Worm (Caenorhabditis elegans) whole organism, L1 larva: Measurements from ENCODE around the gene srh-184.
A peak's percentile ranks its signal among the peaks of the same experiment; 100 is the strongest.

ENCODE experiments used
- C04F5.9 ChIP-seq: sonication (generic microtip); optimal IDR thresholded peaks from 2 replicates; lab custom pipeline; 2016; ENCODE audit warnings: missing genetic modification characterization, missing compliant biosample characterization
- C16A3.4 ChIP-seq: fragments of 150-350 bp; optimal IDR thresholded peaks from 2 replicates; lab custom pipeline; 2014; ENCODE audit warnings: missing biosample characterization, missing genetic modification characterization
- F16B12.6 ChIP-seq: fragments of 150-350 bp; optimal IDR thresholded peaks from 2 replicates; lab custom pipeline; 2014; ENCODE audit warnings: missing biosample characterization, missing genetic modification characterization
- Y116A8C.19 ChIP-seq: sonication (generic microtip); optimal IDR thresholded peaks from 2 replicates; lab custom pipeline; 2016; ENCODE audit warnings: missing compliant biosample characterization, missing genetic modification characterization, borderline replicate concordance
- alr-1 ChIP-seq: fragments of 200-800 bp; sonication (Bioruptor generic); optimal IDR thresholded peaks from 2 replicates; lab custom pipeline; 2018; ENCODE audit warnings: borderline replicate concordance, mild to moderate bottlenecking, missing genetic modification characterization, missing compliant biosample characterization
- blmp-1 ChIP-seq: fragments of 150-350 bp; optimal IDR thresholded peaks from 2 replicates; lab custom pipeline; 2014; ENCODE audit warnings: missing biosample characterization, missing genetic modification characterization
- ceh-63 ChIP-seq: fragments of 200-800 bp; sonication (Bioruptor generic); optimal IDR thresholded peaks from 2 replicates; lab custom pipeline; 2018; ENCODE audit warnings: mild to moderate bottlenecking, missing genetic modification characterization, missing compliant biosample characterization
- ceh-88 ChIP-seq: fragments of 200-800 bp; sonication (Bioruptor generic); IDR thresholded peaks from 2 replicates; pipeline ENCODE4 v1.3.6; 2022; ENCODE audit warnings: missing genetic modification characterization, missing compliant biosample characterization
- ces-1 ChIP-seq: fragments of 150-350 bp; optimal IDR thresholded peaks from 2 replicates; lab custom pipeline; 2014; ENCODE audit warnings: missing biosample characterization, missing genetic modification reagents, missing genetic modification characterization
- dpl-1 ChIP-seq, 3 experiments: fragments of 150-350 bp in 2 of 3; sonication (generic microtip) in 1 of 3; optimal IDR thresholded peaks; 2 replicates each; lab custom pipeline; 2014 to 2017; ENCODE audit warnings: missing biosample characterization in 3 of 3, missing genetic modification characterization in 3 of 3, missing genetic modification reagents in 3 of 3
- dsc-1 ChIP-seq: sonication (generic microtip); optimal IDR thresholded peaks from 2 replicates; lab custom pipeline; 2016; ENCODE audit warnings: mild to moderate bottlenecking, missing genetic modification characterization, missing compliant biosample characterization
- efl-1 ChIP-seq, 4 experiments: fragments of 150-350 bp; optimal IDR thresholded peaks in 3 of 4; peaks in 1 of 4; 1 replicate in 1 of 4; 2 replicates in 3 of 4; lab custom pipeline; 2014; ENCODE audit warnings: missing biosample characterization in 2 of 4, missing genetic modification characterization in 2 of 4, missing genetic modification reagents in 2 of 4
- efl-3 ChIP-seq: fragments of 200-800 bp; sonication (Bioruptor generic); optimal IDR thresholded peaks from 2 replicates; lab custom pipeline; 2018; ENCODE audit warnings: mild to moderate bottlenecking, missing genetic modification characterization, missing compliant biosample characterization
- egl-27 ChIP-seq, 2 experiments: fragments of 150-350 bp in 1 of 2; sonication (generic microtip); optimal IDR thresholded peaks; 3 replicates each; lab custom pipeline; 2017 to 2018; ENCODE audit warnings: missing biosample characterization in 2 of 2, missing genetic modification characterization in 2 of 2, missing genetic modification reagents in 2 of 2
- elt-3 ChIP-seq, 6 experiments: fragments of 150-350 bp in 1 of 6; sonication (generic microtip); optimal IDR thresholded peaks; 2 replicates each; lab custom pipeline; 2017 to 2018; ENCODE audit warnings: missing biosample characterization in 6 of 6, missing genetic modification characterization in 6 of 6, inconsistent platforms in 1 of 6
- fkh-10 ChIP-seq: sonication (generic microtip); optimal IDR thresholded peaks from 2 replicates; lab custom pipeline; 2017; ENCODE audit warnings: missing biosample characterization, missing genetic modification reagents, missing genetic modification characterization
- fkh-4 ChIP-seq: sonication (generic microtip); optimal IDR thresholded peaks from 2 replicates; lab custom pipeline; 2016; ENCODE audit warnings: missing compliant biosample characterization, missing genetic modification characterization, borderline replicate concordance
- fkh-8 ChIP-seq: sonication (generic microtip); optimal IDR thresholded peaks from 2 replicates; lab custom pipeline; 2016; ENCODE audit warnings: mild to moderate bottlenecking, missing genetic modification characterization, missing compliant biosample characterization
- fos-1 ChIP-seq: fragments of 150-350 bp; optimal IDR thresholded peaks from 2 replicates; lab custom pipeline; 2014; ENCODE audit warnings: missing biosample characterization, missing genetic modification characterization
- grh-1 ChIP-seq: fragments of 200-800 bp; sonication (Bioruptor generic); IDR thresholded peaks from 2 replicates; pipeline ENCODE4 v1.3.6; 2022; ENCODE audit warnings: missing genetic modification reagents, missing genetic modification characterization, missing compliant biosample characterization
- irx-1 ChIP-seq: sonication (generic microtip); optimal IDR thresholded peaks from 2 replicates; lab custom pipeline; 2016; ENCODE audit warnings: missing genetic modification characterization, missing compliant biosample characterization
- isw-1 ChIP-seq: fragments of 200-800 bp; sonication (Bioruptor generic); IDR thresholded peaks from 2 replicates; pipeline ENCODE4 v1.3.6; 2022; ENCODE audit warnings: missing genetic modification characterization, missing compliant biosample characterization
- jun-1 ChIP-seq: fragments of 150-350 bp; optimal IDR thresholded peaks from 2 replicates; lab custom pipeline; 2014; ENCODE audit warnings: missing biosample characterization, missing genetic modification reagents, missing genetic modification characterization
- lin-13 ChIP-seq: fragments of 150-350 bp; optimal IDR thresholded peaks from 2 replicates; lab custom pipeline; 2014; ENCODE audit warnings: missing biosample characterization, missing genetic modification reagents, missing genetic modification characterization
- lin-15B ChIP-seq: fragments of 150-350 bp; sonication (generic microtip); optimal IDR thresholded peaks from 3 replicates; lab custom pipeline; 2014; ENCODE audit warnings: missing biosample characterization, missing genetic modification characterization
- lin-39 ChIP-seq: fragments of 150-350 bp; optimal IDR thresholded peaks from 2 replicates; lab custom pipeline; 2014; ENCODE audit warnings: missing biosample characterization, missing genetic modification reagents, missing genetic modification characterization
- lir-3 ChIP-seq: sonication (generic microtip); optimal IDR thresholded peaks from 2 replicates; lab custom pipeline; 2016; ENCODE audit warnings: mild to moderate bottlenecking, missing genetic modification characterization, moderate library complexity, missing compliant biosample characterization; ENCODE audit not compliant: poor library complexity
- nhr-11 ChIP-seq: fragments of 150-350 bp; optimal IDR thresholded peaks from 2 replicates; lab custom pipeline; 2014; ENCODE audit warnings: missing biosample characterization, missing genetic modification characterization
- nhr-12 ChIP-seq: sonication (generic microtip); optimal IDR thresholded peaks from 2 replicates; lab custom pipeline; 2017; ENCODE audit warnings: missing biosample characterization, missing genetic modification characterization
- nhr-47 ChIP-seq: sonication (generic microtip); optimal IDR thresholded peaks from 2 replicates; lab custom pipeline; 2016; ENCODE audit warnings: mild to moderate bottlenecking, missing genetic modification characterization, moderate library complexity, missing compliant biosample characterization
- nhr-76 ChIP-seq: sonication (generic microtip); optimal IDR thresholded peaks from 2 replicates; lab custom pipeline; 2017; ENCODE audit warnings: missing biosample characterization, missing genetic modification characterization
- nhr-77 ChIP-seq: fragments of 150-350 bp; optimal IDR thresholded peaks from 2 replicates; lab custom pipeline; 2014; ENCODE audit warnings: missing biosample characterization, missing genetic modification characterization
- nhr-85 ChIP-seq: sonication (generic microtip); peaks from one replicate; lab custom pipeline; 2016; ENCODE audit warnings: missing genetic modification characterization, inconsistent platforms, missing compliant biosample characterization
- nhr-90 ChIP-seq: sonication (generic microtip); optimal IDR thresholded peaks from 2 replicates; lab custom pipeline; 2016; ENCODE audit warnings: mild to moderate bottlenecking, missing genetic modification characterization, missing compliant biosample characterization; ENCODE audit not compliant: poor library complexity
- pag-3 ChIP-seq: sonication (generic microtip); optimal IDR thresholded peaks from 2 replicates; lab custom pipeline; 2017; ENCODE audit warnings: missing genetic modification characterization, mild to moderate bottlenecking, missing compliant biosample characterization, antibody characterized with exemption, borderline replicate concordance; ENCODE audit not compliant: insufficient read depth
- pqm-1 ChIP-seq: sonication (generic microtip); optimal IDR thresholded peaks from 3 replicates; lab custom pipeline; 2017; ENCODE audit warnings: missing biosample characterization, missing genetic modification characterization
- rnt-1 ChIP-seq: sonication (generic microtip); optimal IDR thresholded peaks from 2 replicates; lab custom pipeline; 2016; ENCODE audit warnings: mild to moderate bottlenecking, missing genetic modification characterization, moderate library complexity, missing compliant biosample characterization
- snpc-4 ChIP-seq: fragments of 150-350 bp; optimal IDR thresholded peaks from 2 replicates; lab custom pipeline; 2014; ENCODE audit warnings: missing biosample characterization, missing genetic modification characterization
- snu-23 ChIP-seq: sonication (generic microtip); optimal IDR thresholded peaks from 2 replicates; lab custom pipeline; 2016; ENCODE audit warnings: missing genetic modification characterization, missing compliant biosample characterization
- sox-4 ChIP-seq: sonication (generic microtip); optimal IDR thresholded peaks from 2 replicates; lab custom pipeline; 2016; ENCODE audit warnings: missing genetic modification characterization, missing compliant biosample characterization
- sptf-1 ChIP-seq: fragments of 150-350 bp; optimal IDR thresholded peaks from 2 replicates; lab custom pipeline; 2014; ENCODE audit warnings: missing biosample characterization, missing genetic modification characterization
- sup-37 ChIP-seq: fragments of 200-800 bp; sonication (Bioruptor generic); optimal IDR thresholded peaks from 2 replicates; lab custom pipeline; 2018; ENCODE audit warnings: mild to moderate bottlenecking, missing genetic modification characterization, missing compliant biosample characterization
- swsn-7 ChIP-seq: sonication (generic microtip); optimal IDR thresholded peaks from 2 replicates; lab custom pipeline; 2016; ENCODE audit warnings: missing genetic modification characterization, missing compliant biosample characterization
- tbx-2 ChIP-seq: sonication (generic microtip); optimal IDR thresholded peaks from 2 replicates; lab custom pipeline; 2016; ENCODE audit warnings: missing genetic modification characterization, missing compliant biosample characterization
- tlp-1 ChIP-seq: fragments of 150-350 bp; optimal IDR thresholded peaks from 2 replicates; lab custom pipeline; 2014; ENCODE audit warnings: missing biosample characterization, missing genetic modification characterization
- unc-30 ChIP-seq: sonication (generic microtip); optimal IDR thresholded peaks from 2 replicates; lab custom pipeline; 2017; ENCODE audit warnings: missing biosample characterization, missing genetic modification characterization
- unc-62 ChIP-seq: fragments of 150-350 bp; optimal IDR thresholded peaks from 2 replicates; lab custom pipeline; 2014; ENCODE audit warnings: missing biosample characterization, missing genetic modification reagents, missing genetic modification characterization
- zag-1 ChIP-seq: fragments of 150-350 bp; optimal IDR thresholded peaks from 2 replicates; lab custom pipeline; 2014; ENCODE audit warnings: missing biosample characterization, missing genetic modification characterization
- zip-4 ChIP-seq: fragments of 200-800 bp; sonication (Bioruptor generic); optimal IDR thresholded peaks from 2 replicates; lab custom pipeline; 2018; ENCODE audit warnings: mild to moderate bottlenecking, missing genetic modification characterization, moderate library complexity, missing compliant biosample characterization
- ztf-11 ChIP-seq, 2 experiments: sonication (generic microtip); optimal IDR thresholded peaks; 2 replicates each; lab custom pipeline; 2016 to 2017; ENCODE audit warnings: missing genetic modification characterization in 2 of 2, missing biosample characterization in 1 of 2, missing compliant biosample characterization in 1 of 2
- ztf-4 ChIP-seq: fragments of 150-350 bp; optimal IDR thresholded peaks from 2 replicates; lab custom pipeline; 2014; ENCODE audit warnings: missing biosample characterization, missing genetic modification characterization

The srh-184 gene

ce11 chrV:10813425-10814156 is 15.6 kb upstream of the srh-184 start, which contains the start of the genes C29A12.1 and lig-1 (continued):
- TF ChIP-seq unc-62 (no peak), lir-3 (tag; lab: Kevin White, UChicago) (no peak), C04F5.9 (tag; lab: Kevin White, UChicago) (no peak), ztf-11 (tag; optimal IDR thresholded peaks at IDR 0.05; lab: Kevin White, UChicago) (no peak), lin-39 (tag; lab: Kevin White, UChicago) (no peak), lin-15B (tag; lab: Kevin White, UChicago) (peak; percentile 42), isw-1 (GFP tag; lab: Robert Waterston, UW) (no peak), sptf-1 (no peak), dpl-1 (GFP tag; optimal IDR thresholded peaks at IDR 0.05; lab: Kevin White, UChicago) (peak; percentile 56 to 78 (median 73)), blmp-1 (peak; percentile 57), egl-27 (tag; optimal IDR thresholded peaks at IDR 0.05; lab: Kevin White, UChicago) (no peak), nhr-90 (tag; lab: Kevin White, UChicago) (no peak), swsn-7 (tag; lab: Kevin White, UChicago) (no peak), dsc-1 (no peak), nhr-11 (tag; lab: Kevin White, UChicago) (no peak), nhr-76 (tag; lab: Kevin White, UChicago) (no peak), nhr-47 (tag; lab: Kevin White, UChicago) (no peak), irx-1 (tag; lab: Kevin White, UChicago) (no peak), grh-1 (GFP tag; lab: Robert Waterston, UW) (no peak), zag-1 (tag; lab: Kevin White, UChicago) (no peak), zip-4 (GFP tag; lab: Kevin White, UChicago) (no peak), pqm-1 (tag; lab: Kevin White, UChicago) (no peak), fkh-4 (no peak), lin-13 (GFP tag; lab: Kevin White, UChicago) (no peak), snpc-4 (tag; lab: Kevin White, UChicago) (no peak), fos-1 (tag; lab: Kevin White, UChicago) (no peak), pag-3 (tag; lab: Kevin White, UChicago) (no peak), sox-4 (tag; lab: Kevin White, UChicago) (no peak), elt-3 (tag; optimal IDR thresholded peaks at IDR 0.05; lab: Kevin White, UChicago) (peak in 1 of 6 experiments; percentile 22), Y116A8C.19 (no peak), nhr-85 (tag; lab: Kevin White, UChicago) (no peak), fkh-8 (no peak), nhr-77 (tag; lab: Kevin White, UChicago) (no peak), ceh-63 (GFP tag; lab: Kevin White, UChicago) (no peak), ceh-88 (GFP tag; lab: Robert Waterston, UW) (no peak), C16A3.4 (tag; lab: Kevin White, UChicago) (peak; percentile 42), fkh-10 (GFP tag; lab: Kevin White, UChicago) (no peak), tbx-2 (tag; lab: Kevin White, UChicago) (no peak), alr-1 (tag; lab: Kevin White, UChicago) (no peak), efl-1 (optimal IDR thresholded peaks at IDR 0.05; lab: Kevin White, UChicago) (peak; percentile 26 to 73), efl-1 (GFP tag; optimal IDR thresholded peaks at IDR 0.05 in 1 of 2; lab: Kevin White, UChicago) (peak; percentile 79 to 97), tlp-1 (tag; lab: Kevin White, UChicago) (no peak), jun-1 (tag; lab: Kevin White, UChicago) (no peak), sup-37 (GFP tag; lab: Kevin White, UChicago) (no peak), ztf-4 (no peak), rnt-1 (no peak), F16B12.6 (tag; lab: Kevin White, UChicago) (no peak), unc-30 (tag; lab: Kevin White, UChicago) (no peak), efl-3 (no peak), nhr-12 (tag; lab: Kevin White, UChicago) (no peak), ces-1 (GFP tag; lab: Kevin White, UChicago) (no peak), snu-23 (GFP tag; lab: Kevin White, UChicago) (peak; percentile 17)
